Worm (Caenorhabditis elegans) whole organism, L3 larva: ENCODE measurements around the gene srsx-38.

Source experiments
- R02D3.7 ChIP-seq: fragments of 150-350 bp; optimal IDR thresholded peaks from 2 replicates; lab custom pipeline; 2014; ENCODE audit warnings: missing biosample characterization, missing genetic modification characterization
- nhr-43 ChIP-seq: sonication (generic microtip); optimal IDR thresholded peaks from 2 replicates; lab custom pipeline; 2016; ENCODE audit warnings: mild to moderate bottlenecking, missing genetic modification characterization, missing compliant biosample characterization; ENCODE audit not compliant: poor library complexity, severe bottlenecking
- tbx-2 ChIP-seq: sonication (generic microtip); optimal IDR thresholded peaks from 2 replicates; lab custom pipeline; 2016; ENCODE audit warnings: mild to moderate bottlenecking, missing genetic modification characterization, missing compliant biosample characterization

DNA sequence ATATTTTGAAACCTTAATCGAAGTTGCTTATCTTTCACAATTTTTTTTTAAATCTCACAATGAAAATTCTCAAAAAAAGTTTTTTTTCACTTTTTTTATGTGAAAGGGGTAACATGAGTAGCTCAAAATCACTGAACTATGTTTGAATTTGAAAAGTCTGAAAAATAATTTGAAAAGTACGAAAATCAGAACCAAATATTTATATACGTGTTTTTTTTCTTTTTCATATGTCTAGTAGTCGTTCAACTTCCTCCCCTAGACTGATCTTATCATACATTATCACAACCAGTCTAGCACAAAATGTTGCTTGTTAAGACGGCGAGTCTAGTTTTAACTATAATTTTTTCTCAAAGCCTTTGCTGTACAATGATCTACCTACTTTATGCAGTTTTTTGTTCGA is 14.1 kb upstream of the srsx-38 start, which contains the start of gene srbc-49:
- no peak for TF ChIP-seq tbx-2 (tag; lab: Kevin White, UChicago)
- TF ChIP-seq nhr-43 (tag; lab: Kevin White, UChicago), result no peak
- TF ChIP-seq R02D3.7 (tag; lab: Kevin White, UChicago), result no peak
